Worm (Caenorhabditis elegans): ENCODE data around the gene atgp-1.

ce11 chrIV:17273602-17274110 is 4.5 kb downstream of the atgp-1 start, which contains the start of gene gln-5:
- TF ChIP-seq tra-4 (tag; optimal IDR thresholded peaks at IDR 0.05) (no peak), scrt-1 (GFP tag; IDR thresholded peaks at IDR 0.05) (no peak), tbx-37 (GFP tag; conservative IDR thresholded peaks at IDR 0.05) (no peak), hmbx-1 (tag; optimal IDR thresholded peaks at IDR 0.05) (no peak), ama-1 (optimal IDR thresholded peaks at IDR 0.05) (no peak), tbx-11 (GFP tag; IDR thresholded peaks at IDR 0.05) (no peak), ets-7 (tag; optimal IDR thresholded peaks at IDR 0.05) (no peak), hnd-1 (tag; optimal IDR thresholded peaks at IDR 0.05) (no peak), ceh-13 (GFP tag; optimal IDR thresholded peaks at IDR 0.05) (no peak), flt-1 (GFP tag; IDR thresholded peaks at IDR 0.05) (no peak), aly-1 (tag; optimal IDR thresholded peaks at IDR 0.05) (no peak), hmg-4 (GFP tag; optimal IDR thresholded peaks at IDR 0.05) (no peak)
